Worm (Caenorhabditis elegans) whole organism, L4 larva: ENCODE data around the gene Y55F3AM.5.

ENCODE experiments used
- F10B5.3 ChIP-seq: sonication (generic microtip); optimal IDR thresholded peaks from 2 replicates; lab custom pipeline; 2016; ENCODE audit warnings: mild to moderate bottlenecking, missing genetic modification characterization, missing compliant biosample characterization
- ceh-20 ChIP-seq: fragments of 200-800 bp; sonication (Bioruptor generic); IDR thresholded peaks from 2 replicates; pipeline ENCODE4 v1.3.6; 2022; ENCODE audit warnings: missing genetic modification reagents, missing genetic modification characterization, missing compliant biosample characterization
- egl-43 ChIP-seq: fragments of 200-800 bp; sonication (Bioruptor generic); IDR thresholded peaks from 2 replicates; pipeline ENCODE4 v1.3.6; 2022; ENCODE audit warnings: missing genetic modification reagents, missing genetic modification characterization, missing compliant biosample characterization
- nhr-237 ChIP-seq: sonication (generic microtip); optimal IDR thresholded peaks from 2 replicates; lab custom pipeline; 2017; ENCODE audit warnings: missing biosample characterization, missing genetic modification characterization
- nhr-41 ChIP-seq: fragments of 200-800 bp; sonication (Bioruptor generic); IDR thresholded peaks from 2 replicates; pipeline ENCODE4 v1.3.6; 2022; ENCODE audit warnings: missing genetic modification reagents, missing genetic modification characterization, missing compliant biosample characterization
- nhr-6 ChIP-seq: fragments of 150-350 bp; optimal IDR thresholded peaks from 2 replicates; lab custom pipeline; 2014; ENCODE audit warnings: missing biosample characterization, missing genetic modification characterization
- pha-4 ChIP-seq, 2 experiments: fragments of 150-350 bp in 1 of 2; fragments of 200-800 bp in 1 of 2; sonication (Bioruptor generic) in 1 of 2; IDR thresholded peaks in 1 of 2; optimal IDR thresholded peaks in 1 of 2; 2 replicates each; pipeline versions ENCODE4 v1.3.6 to Lab custom; 2014 to 2022; ENCODE audit warnings: missing genetic modification characterization in 2 of 2, missing genetic modification reagents in 2 of 2, missing biosample characterization in 1 of 2, missing compliant biosample characterization in 1 of 2
- snpc-1.2 ChIP-seq: fragments of 200-800 bp; sonication (Bioruptor generic); IDR thresholded peaks from 2 replicates; pipeline ENCODE4 v1.3.6; 2022; ENCODE audit warnings: missing genetic modification reagents, missing genetic modification characterization, missing compliant biosample characterization
- tag-97 ChIP-seq: fragments of 200-800 bp; sonication (Bioruptor generic); IDR thresholded peaks from 2 replicates; pipeline ENCODE4 v1.3.6; 2022; ENCODE audit warnings: missing genetic modification characterization, missing compliant biosample characterization

ce11 chrIV:1019801-1020200 is 20.8 kb downstream of the Y55F3AM.5 start:
- TF ChIP-seq nhr-6 (tag; lab: Kevin White, UChicago) (no peak), nhr-41 (GFP tag; lab: Robert Waterston, UW) (no peak), nhr-237 (tag; lab: Kevin White, UChicago) (no peak), ceh-20 (GFP tag; lab: Robert Waterston, UW) (no peak), F10B5.3 (tag; lab: Kevin White, UChicago) (no peak), egl-43 (0 out of 2 replicates have a peak, but pooled peaks have one; percentile 44), snpc-1.2 (no peak), tag-97 (GFP tag; lab: Robert Waterston, UW) (no peak), pha-4 (GFP tag; IDR thresholded peaks at IDR 0.05; lab: Robert Waterston, UW) (no peak), pha-4 (tag; optimal IDR thresholded peaks at IDR 0.05; lab: Kevin White, UChicago) (no peak)
